Worm (Caenorhabditis elegans) whole organism, L2 larva: ENCODE data around the gene F28A12.10.

Experiments
- aly-2 ChIP-seq: fragments of 150-350 bp; optimal IDR thresholded peaks from 2 replicates; lab custom pipeline; 2014; ENCODE audit warnings: missing biosample characterization, missing genetic modification characterization
- elt-3 ChIP-seq: sonication (generic microtip); optimal IDR thresholded peaks from 2 replicates; lab custom pipeline; 2017; ENCODE audit warnings: missing biosample characterization, missing genetic modification characterization
- nhr-12 ChIP-seq: fragments of 150-350 bp; optimal IDR thresholded peaks from 2 replicates; lab custom pipeline; 2014; ENCODE audit warnings: missing biosample characterization, missing genetic modification characterization
- nhr-237 ChIP-seq: fragments of 150-350 bp; optimal IDR thresholded peaks from 2 replicates; lab custom pipeline; 2014; ENCODE audit warnings: missing biosample characterization, missing genetic modification characterization
- snpc-4 ChIP-seq: fragments of 150-350 bp; optimal IDR thresholded peaks from 2 replicates; lab custom pipeline; 2014; ENCODE audit warnings: missing biosample characterization, missing genetic modification characterization
- unc-62 ChIP-seq: fragments of 150-350 bp; optimal IDR thresholded peaks from 2 replicates; lab custom pipeline; 2014; ENCODE audit warnings: missing biosample characterization, missing genetic modification reagents, missing genetic modification characterization

- TF ChIP-seq aly-2 (tag; lab: Kevin White, UChicago) (no peak), nhr-237 (no peak), elt-3 (tag; lab: Kevin White, UChicago) (no peak), snpc-4 (tag; lab: Kevin White, UChicago) (no peak), unc-62 (no peak), nhr-12 (no peak)
These were observed 49.5 kb downstream of the F28A12.10 start, which contains the start of gene C10B5.3 for ce11 chrV:8588079-8588478.
